Worm (Caenorhabditis elegans) whole organism, mixed stage, embryonic: Measurements from ENCODE around the gene F57A10.2.

ENCODE experiments used
- hlh-1 ChIP-seq: fragments of 150-350 bp; optimal IDR thresholded peaks from 2 replicates; lab custom pipeline; 2014; ENCODE audit warnings: missing biosample characterization, missing genetic modification reagents, missing genetic modification characterization
- nhr-76 ChIP-seq: sonication (generic microtip); optimal IDR thresholded peaks from 2 replicates; lab custom pipeline; 2017; ENCODE audit warnings: missing biosample characterization, missing genetic modification characterization
- ztf-11 ChIP-seq: fragments of 150-350 bp; optimal IDR thresholded peaks from 2 replicates; lab custom pipeline; 2014; ENCODE audit warnings: missing biosample characterization, missing genetic modification characterization

DNA sequence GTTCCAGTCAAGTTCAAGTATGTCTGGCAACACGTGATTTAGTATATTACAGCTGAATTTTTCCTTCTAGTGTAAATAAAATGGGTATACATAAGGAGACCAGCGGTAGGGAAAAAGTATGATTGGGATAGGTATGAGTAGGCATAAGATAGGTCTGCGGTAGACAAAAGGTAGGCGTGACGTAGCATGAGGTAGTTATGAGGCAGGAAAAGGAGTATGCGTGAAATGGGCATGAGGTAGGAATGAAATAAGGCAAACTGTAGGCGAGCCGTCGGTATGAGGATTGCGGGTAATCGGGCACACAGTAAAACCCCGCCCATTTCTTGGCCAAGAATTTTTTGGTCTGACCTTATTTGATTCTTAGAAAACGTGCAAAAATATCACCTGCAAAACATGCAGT lies 44.9 kb upstream of the F57A10.2 start:
- no peak for TF ChIP-seq ztf-11 (tag; lab: Kevin White, UChicago)
- TF ChIP-seq hlh-1 = no peak
- no peak for TF ChIP-seq nhr-76
